Fruit fly (Drosophila melanogaster) whole organism, prepupa: Measurements from ENCODE around the gene Sik2.
A peak's percentile ranks its signal among the peaks of the same experiment; 100 is the strongest.

Source experiments
- Blimp-1 ChIP-seq: fragments of 200-800 bp; sonication (Bioruptor generic); optimal IDR thresholded peaks from 3 replicates; lab custom pipeline; 2017; ENCODE audit warnings: missing biosample characterization, missing genetic modification characterization, mild to moderate bottlenecking, moderate library complexity, missing genetic modification reagents
- CG10669 ChIP-seq: fragments of 200-800 bp; sonication (Bioruptor generic); optimal IDR thresholded peaks from 3 replicates; lab custom pipeline; 2018; ENCODE audit warnings: missing biosample characterization, mild to moderate bottlenecking, missing genetic modification characterization, moderate library complexity
- CG11294 ChIP-seq: fragments of 200-800 bp; sonication (Bioruptor generic); IDR thresholded peaks from 2 replicates; pipeline ENCODE4 v1.3.6; 2022; ENCODE audit warnings: missing biosample characterization, missing genetic modification characterization
- CG11762 ChIP-seq: fragments of 200-800 bp; sonication (Bioruptor generic); optimal IDR thresholded peaks from 3 replicates; lab custom pipeline; 2016; ENCODE audit warnings: missing biosample characterization, missing genetic modification characterization; ENCODE audit not compliant: insufficient read depth
- CG11902 ChIP-seq: fragments of 200-800 bp; sonication (Bioruptor generic); optimal IDR thresholded peaks from 3 replicates; lab custom pipeline; 2016; ENCODE audit warnings: missing biosample characterization, missing genetic modification characterization
- CG1621 ChIP-seq: fragments of 200-800 bp; sonication (Bioruptor generic); optimal IDR thresholded peaks from 3 replicates; lab custom pipeline; 2018; ENCODE audit warnings: missing biosample characterization, mild to moderate bottlenecking, missing genetic modification characterization
- CG16779 ChIP-seq: fragments of 200-800 bp; sonication (Bioruptor generic); optimal IDR thresholded peaks from 3 replicates; lab custom pipeline; 2017; ENCODE audit warnings: missing biosample characterization, mild to moderate bottlenecking, missing genetic modification characterization
- CG31627 ChIP-seq: fragments of 200-800 bp; sonication (Bioruptor generic); optimal IDR thresholded peaks from 3 replicates; lab custom pipeline; 2016; ENCODE audit warnings: missing biosample characterization, missing genetic modification characterization
- CG32006 ChIP-seq: fragments of 200-800 bp; sonication (Bioruptor generic); optimal IDR thresholded peaks from 3 replicates; lab custom pipeline; 2017; ENCODE audit warnings: missing biosample characterization, mild to moderate bottlenecking, missing genetic modification characterization
- CG34406 ChIP-seq: fragments of 200-800 bp; sonication (Bioruptor generic); optimal IDR thresholded peaks from 3 replicates; lab custom pipeline; 2016; ENCODE audit warnings: missing biosample characterization, missing genetic modification characterization
- CG3919 ChIP-seq: fragments of 200-800 bp; sonication (Bioruptor generic); optimal IDR thresholded peaks from 3 replicates; lab custom pipeline; 2016; ENCODE audit warnings: missing biosample characterization, missing genetic modification characterization
- CG4318 ChIP-seq: fragments of 200-800 bp; sonication (Bioruptor generic); optimal IDR thresholded peaks from 3 replicates; lab custom pipeline; 2017; ENCODE audit warnings: missing biosample characterization, mild to moderate bottlenecking, missing genetic modification characterization
- CG6163 ChIP-seq: fragments of 200-800 bp; sonication (Bioruptor generic); IDR thresholded peaks from 3 replicates; pipeline ENCODE4 v1.3.6; 2022; ENCODE audit warnings: missing biosample characterization, missing genetic modification characterization
- CG6276 ChIP-seq: fragments of 200-800 bp; sonication (Bioruptor generic); optimal IDR thresholded peaks from 2 replicates; lab custom pipeline; 2017; ENCODE audit warnings: missing biosample characterization, mild to moderate bottlenecking, missing genetic modification characterization
- CG6792 ChIP-seq: fragments of 200-800 bp; sonication (Bioruptor generic); optimal IDR thresholded peaks from 3 replicates; lab custom pipeline; 2016; ENCODE audit warnings: missing biosample characterization, missing genetic modification characterization
- CG6854 ChIP-seq: fragments of 200-800 bp; sonication (Bioruptor generic); optimal IDR thresholded peaks from 2 replicates; lab custom pipeline; 2017; ENCODE audit warnings: missing biosample characterization, mild to moderate bottlenecking, missing genetic modification characterization
- CG7368 ChIP-seq: fragments of 200-800 bp; sonication (Bioruptor generic); optimal IDR thresholded peaks from 3 replicates; lab custom pipeline; 2016; ENCODE audit warnings: missing biosample characterization, missing genetic modification characterization
- CG8319 ChIP-seq: fragments of 200-800 bp; sonication (Bioruptor generic); optimal IDR thresholded peaks from 3 replicates; lab custom pipeline; 2016; ENCODE audit warnings: missing biosample characterization, missing genetic modification characterization
- CG8632 ChIP-seq: fragments of 200-800 bp; sonication (Bioruptor generic); optimal IDR thresholded peaks from 3 replicates; lab custom pipeline; 2016; ENCODE audit warnings: missing biosample characterization, missing genetic modification characterization
- CG9139 ChIP-seq: fragments of 200-800 bp; sonication (Bioruptor generic); optimal IDR thresholded peaks from 3 replicates; lab custom pipeline; 2017; ENCODE audit warnings: missing biosample characterization, mild to moderate bottlenecking, missing genetic modification characterization
- Eip75B ChIP-seq: fragments of 200-800 bp; sonication (Bioruptor generic); optimal IDR thresholded peaks from 3 replicates; lab custom pipeline; 2016; ENCODE audit warnings: missing biosample characterization, missing genetic modification characterization
- Eip78C ChIP-seq: fragments of 200-800 bp; sonication (Bioruptor generic); peaks from one replicate; lab custom pipeline; 2016; ENCODE audit warnings: missing biosample characterization, missing genetic modification characterization
- Eip93F ChIP-seq: fragments of 200-800 bp; sonication (Bioruptor generic); optimal IDR thresholded peaks from 2 replicates; lab custom pipeline; 2016; ENCODE audit warnings: missing biosample characterization, mild to moderate bottlenecking, missing genetic modification characterization
- Ets21C ChIP-seq: fragments of 200-800 bp; sonication (Bioruptor generic); optimal IDR thresholded peaks from 3 replicates; lab custom pipeline; 2016; ENCODE audit warnings: missing biosample characterization, missing genetic modification characterization
- Gug ChIP-seq: fragments of 200-800 bp; sonication (Bioruptor generic); IDR thresholded peaks from 2 replicates; pipeline ENCODE4 v1.3.6; 2022; ENCODE audit warnings: missing biosample characterization, missing genetic modification characterization
- Hr38 ChIP-seq: sonication (Bioruptor generic); optimal IDR thresholded peaks from 2 replicates; lab custom pipeline; 2016; ENCODE audit warnings: missing biosample characterization, missing genetic modification characterization
- Hr39 ChIP-seq: fragments of 200-800 bp; sonication (Bioruptor generic); optimal IDR thresholded peaks from 2 replicates; lab custom pipeline; 2016; ENCODE audit warnings: missing biosample characterization, missing genetic modification characterization
- Hr4 ChIP-seq: fragments of 200-800 bp; sonication (Bioruptor generic); optimal IDR thresholded peaks from 3 replicates; lab custom pipeline; 2016; ENCODE audit warnings: missing biosample characterization, missing genetic modification characterization
- Lpt ChIP-seq: fragments of 200-800 bp; sonication (Bioruptor generic); optimal IDR thresholded peaks from 3 replicates; lab custom pipeline; 2016; ENCODE audit warnings: missing biosample characterization, missing genetic modification characterization
- OdsH ChIP-seq: fragments of 200-800 bp; sonication (Bioruptor generic); optimal IDR thresholded peaks from 3 replicates; lab custom pipeline; 2016; ENCODE audit warnings: missing biosample characterization, missing genetic modification characterization
- Smox ChIP-seq: fragments of 200-800 bp; sonication (Bioruptor generic); optimal IDR thresholded peaks from 3 replicates; lab custom pipeline; 2016; ENCODE audit warnings: missing biosample characterization, missing genetic modification characterization
- Sox102F ChIP-seq: fragments of 200-800 bp; sonication (Bioruptor generic); optimal IDR thresholded peaks from 2 replicates; lab custom pipeline; 2016; ENCODE audit warnings: missing biosample characterization, mild to moderate bottlenecking, missing genetic modification characterization
- Sox14 ChIP-seq: fragments of 200-800 bp; sonication (Bioruptor generic); optimal IDR thresholded peaks from 3 replicates; lab custom pipeline; 2016; ENCODE audit warnings: missing biosample characterization, missing genetic modification characterization
- Sox15 ChIP-seq: fragments of 200-800 bp; sonication (Bioruptor generic); optimal IDR thresholded peaks from 3 replicates; lab custom pipeline; 2016; ENCODE audit warnings: missing biosample characterization, missing genetic modification characterization
- achi ChIP-seq: fragments of 200-800 bp; sonication (Bioruptor generic); optimal IDR thresholded peaks from 3 replicates; lab custom pipeline; 2016; ENCODE audit warnings: missing biosample characterization, missing genetic modification characterization
- acj6 ChIP-seq: fragments of 200-800 bp; sonication (Bioruptor generic); optimal IDR thresholded peaks from 3 replicates; lab custom pipeline; 2016; ENCODE audit warnings: missing biosample characterization, missing genetic modification characterization
- dsx ChIP-seq: fragments of 200-800 bp; optimal IDR thresholded peaks from 3 replicates; lab custom pipeline; 2019; ENCODE audit warnings: missing biosample characterization, mild to moderate bottlenecking, missing genetic modification characterization, moderate library complexity; ENCODE audit not compliant: poor library complexity, severe bottlenecking
- eg ChIP-seq: fragments of 200-800 bp; sonication (Bioruptor generic); IDR thresholded peaks from 3 replicates; pipeline ENCODE4 v1.3.6; 2022; ENCODE audit warnings: missing biosample characterization, missing genetic modification characterization
- esn ChIP-seq: fragments of 200-800 bp; sonication (Bioruptor generic); optimal IDR thresholded peaks from 2 replicates; lab custom pipeline; 2016; ENCODE audit warnings: missing biosample characterization, mild to moderate bottlenecking, missing genetic modification characterization, moderate library complexity
- fd59A ChIP-seq: fragments of 200-800 bp; sonication (Bioruptor generic); optimal IDR thresholded peaks from 2 replicates; lab custom pipeline; 2017; ENCODE audit warnings: missing biosample characterization, mild to moderate bottlenecking, missing genetic modification characterization, missing genetic modification reagents
- fd85E ChIP-seq: fragments of 200-800 bp; sonication (Bioruptor generic); optimal IDR thresholded peaks from 3 replicates; lab custom pipeline; 2016; ENCODE audit warnings: missing biosample characterization, missing genetic modification characterization
- fkh ChIP-seq: fragments of 200-800 bp; sonication (Bioruptor generic); optimal IDR thresholded peaks from 3 replicates; lab custom pipeline; 2017; ENCODE audit warnings: missing biosample characterization, mild to moderate bottlenecking, missing genetic modification characterization, moderate library complexity
- lz ChIP-seq: fragments of 200-800 bp; sonication (Bioruptor generic); optimal IDR thresholded peaks from 3 replicates; lab custom pipeline; 2016; ENCODE audit warnings: missing biosample characterization, missing genetic modification characterization
- net ChIP-seq: fragments of 200-800 bp; sonication (Bioruptor generic); optimal IDR thresholded peaks from 3 replicates; lab custom pipeline; 2016; ENCODE audit warnings: missing biosample characterization, missing genetic modification characterization
- pdm3 ChIP-seq: fragments of 200-800 bp; sonication (Bioruptor generic); optimal IDR thresholded peaks from 3 replicates; lab custom pipeline; 2016; ENCODE audit warnings: missing biosample characterization, missing genetic modification characterization
- salr ChIP-seq, 2 experiments: fragments of 200-800 bp; sonication (Bioruptor generic); optimal IDR thresholded peaks; 3 replicates each; lab custom pipeline; 2016 to 2018; ENCODE audit warnings: missing biosample characterization in 2 of 2, missing genetic modification characterization in 2 of 2, mild to moderate bottlenecking in 1 of 2
- spab ChIP-seq: fragments of 200-800 bp; sonication (Bioruptor generic); optimal IDR thresholded peaks from 2 replicates; lab custom pipeline; 2017; ENCODE audit warnings: missing biosample characterization, mild to moderate bottlenecking, missing genetic modification characterization, missing genetic modification reagents
- ss ChIP-seq, 2 experiments: fragments of 200-800 bp; sonication (Bioruptor generic); optimal IDR thresholded peaks; 2 replicates in 1 of 2; 3 replicates in 1 of 2; lab custom pipeline; 2017 to 2018; ENCODE audit warnings: mild to moderate bottlenecking in 2 of 2, missing biosample characterization in 2 of 2, missing genetic modification characterization in 2 of 2, moderate library complexity in 1 of 2
- topi ChIP-seq: fragments of 200-800 bp; sonication (Bioruptor generic); optimal IDR thresholded peaks from 3 replicates; lab custom pipeline; 2016; ENCODE audit warnings: missing biosample characterization, missing genetic modification characterization
- vri ChIP-seq: fragments of 200-800 bp; sonication (Bioruptor generic); optimal IDR thresholded peaks from 3 replicates; lab custom pipeline; 2016; ENCODE audit warnings: missing biosample characterization, mild to moderate bottlenecking, missing genetic modification characterization

Sik2 gene

DNA sequence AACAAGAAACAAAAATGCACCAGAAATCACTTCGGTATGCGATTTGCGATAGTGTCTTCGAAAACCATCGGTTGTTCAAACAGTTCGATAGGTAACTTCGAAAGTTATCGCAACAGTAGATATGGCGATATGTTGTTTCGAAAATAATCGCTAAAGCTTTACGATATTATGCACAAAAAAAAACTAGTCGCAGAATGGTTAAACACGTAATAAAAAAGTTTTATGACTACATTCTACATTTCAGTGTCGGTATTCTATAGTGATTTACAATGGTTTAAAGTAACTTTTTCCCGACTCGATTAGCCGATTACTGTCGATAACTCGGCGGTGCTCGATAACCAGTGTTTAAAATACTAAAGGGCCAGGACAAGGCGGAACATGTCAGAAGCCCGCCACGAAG is 3.4 kb upstream of the Sik2 start, which contains the start of gene CG4281:
TSS of gene CG4281 (minus strand) at position 70 of the 400 bp plus-strand sequence.
- TF ChIP-seq Eip78C (peak; percentile 69), esn (GFP tag; lab: Kevin White, UChicago) (peak; percentile 33), CG9139 (GFP tag; lab: Kevin White, UChicago) (no peak)
- TF ChIP-seq, all 60 proteins: peak for 2

DNA sequence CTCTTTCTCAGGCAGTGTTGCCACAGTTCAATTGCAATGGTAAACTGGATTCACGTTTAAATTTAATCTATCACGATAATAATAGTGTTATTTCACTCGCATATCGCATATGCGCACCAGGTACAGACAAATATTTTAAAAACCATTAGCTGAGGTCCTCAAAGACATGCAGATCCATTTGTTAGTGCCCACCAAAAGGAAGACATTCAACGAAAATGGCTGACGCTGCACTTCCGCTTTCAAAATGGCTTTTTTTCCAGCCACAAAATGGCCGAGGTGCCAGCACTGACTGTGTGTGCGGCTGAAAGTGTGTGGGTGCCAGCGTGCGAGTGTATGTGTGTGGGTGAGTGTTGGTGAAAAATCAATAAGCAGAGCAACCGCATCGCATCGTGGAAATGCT is 596 bp downstream of the Sik2 start:
- TF ChIP-seq Eip78C (peak; percentile 72), fkh (GFP tag; lab: Kevin White, UChicago) (no peak), CG8632 (GFP tag; lab: Kevin White, UChicago) (no peak), CG8319 (GFP tag; lab: Kevin White, UChicago) (no peak), spab (GFP tag; lab: Kevin White, UChicago) (no peak), Smox (GFP tag; lab: Kevin White, UChicago) (no peak), dsx (GFP tag; lab: Kevin White, UChicago) (no peak), CG6854 (GFP tag; lab: Kevin White, UChicago) (peak; percentile 40), CG34406 (GFP tag; lab: Kevin White, UChicago) (no peak), Hr38 (GFP tag; lab: Kevin White, UChicago) (no peak), CG1621 (tag; lab: Kevin White, UChicago) (no peak), Eip93F (GFP tag; lab: Kevin White, UChicago) (no peak), Gug (GFP tag; lab: Robert Waterston, UW) (no peak), CG11902 (GFP tag; lab: Kevin White, UChicago) (no peak), eg (GFP tag; lab: Robert Waterston, UW) (no peak), Ets21C (no peak), Hr39 (GFP tag; lab: Kevin White, UChicago) (no peak), Eip75B (no peak), CG10669 (GFP tag; lab: Kevin White, UChicago) (no peak), Blimp-1 (GFP tag; lab: Kevin White, UChicago) (no peak), fd85E (GFP tag; lab: Kevin White, UChicago) (no peak), CG11762 (GFP tag; lab: Kevin White, UChicago) (no peak), pdm3 (GFP tag; lab: Kevin White, UChicago) (no peak), lz (GFP tag; lab: Kevin White, UChicago) (peak; percentile 1), fd59A (GFP tag; lab: Kevin White, UChicago) (peak; percentile 15), CG6792 (peak; percentile 11), CG3919 (GFP tag; lab: Kevin White, UChicago) (peak; percentile 20), salr (GFP tag; optimal IDR thresholded peaks at IDR 0.05; lab: Kevin White, UChicago) (no peak), Sox102F (no peak), CG31627 (no peak), Lpt (no peak), vri (GFP tag; lab: Kevin White, UChicago) (no peak), achi (GFP tag; lab: Kevin White, UChicago) (no peak), net (GFP tag; lab: Kevin White, UChicago) (peak; percentile 8), ss (GFP tag; optimal IDR thresholded peaks at IDR 0.05; lab: Kevin White, UChicago) (peak in 1 of 2 experiments; percentile 62), topi (GFP tag; lab: Kevin White, UChicago) (no peak), CG4318 (no peak), CG6163 (peak; percentile 29; the same call in 1 of the 3 replicates), Hr4 (GFP tag; lab: Kevin White, UChicago) (no peak), CG6276 (GFP tag; lab: Kevin White, UChicago) (peak; percentile 56), acj6 (no peak), CG16779 (peak; percentile 37), CG11294 (GFP tag; lab: Robert Waterston, UW) (no peak), CG7368 (peak; percentile 5), Sox15 (no peak), CG9139 (GFP tag; lab: Kevin White, UChicago) (no peak), Sox14 (GFP tag; lab: Kevin White, UChicago) (peak; percentile 4), CG32006 (peak; percentile 67), OdsH (GFP tag; lab: Kevin White, UChicago) (no peak)
